Fruit fly (Drosophila melanogaster): Measurements from ENCODE around the gene Cpr72Eb.

Cpr72Eb gene

dm6 chr3L:16328207-16328891, 36.4 kb upstream of the Cpr72Eb start, which contains the start of gene CG13058 (continued):
- TF ChIP-seq chif (GFP tag; optimal IDR thresholded peaks at IDR 0.05) (peak; percentile 36 to 44), CG12769 (tag; optimal IDR thresholded peaks at IDR 0.05) (peak; percentile 84), CG14014 (GFP tag; IDR thresholded peaks at IDR 0.05) (peak; percentile 82), crol (GFP tag; IDR thresholded peaks at IDR 0.05) (peak; percentile 69), bigmax (GFP tag; optimal IDR thresholded peaks at IDR 0.05) (no peak), CG11696 (GFP tag; IDR thresholded peaks at IDR 0.05) (no peak), CTCF (GFP tag; optimal IDR thresholded peaks at IDR 0.05) (no peak), bcd (GFP tag; optimal IDR thresholded peaks at IDR 0.05) (peak; percentile 37), Dll (GFP tag; IDR thresholded peaks at IDR 0.05; ENCODE audit: partially characterized antibody) (no peak), Usf (GFP tag; optimal IDR thresholded peaks at IDR 0.05) (peak; percentile 12), nmo (GFP tag; optimal IDR thresholded peaks at IDR 0.05) (peak; percentile 30), wdn (GFP tag; IDR thresholded peaks at IDR 0.05) (0 out of 2 replicates have a peak, but pooled peaks have one; percentile 60), gsb-n (tag; optimal IDR thresholded peaks at IDR 0.05) (no peak), fd96Cb (tag; optimal IDR thresholded peaks at IDR 0.05) (peak; percentile 60), Xbp1 (GFP tag; optimal IDR thresholded peaks at IDR 0.05) (peak; percentile 60), sens-2 (GFP tag; IDR thresholded peaks at IDR 0.05) (peak; percentile 52), CG12104 (GFP tag; optimal IDR thresholded peaks at IDR 0.05) (no peak), CG30020 (tag; optimal IDR thresholded peaks at IDR 0.05) (no peak), CG14667 (GFP tag; IDR thresholded peaks at IDR 0.05) (0 out of 2 replicates have a peak, but pooled peaks have one; percentile 22), wor (GFP tag; IDR thresholded peaks at IDR 0.05) (peak; percentile 41; the same call in 1 of the 2 replicates), Hand (GFP tag; optimal IDR thresholded peaks at IDR 0.05) (peak; percentile 3), Six4 (GFP tag; optimal IDR thresholded peaks at IDR 0.05) (no peak), Sox100B (GFP tag; optimal IDR thresholded peaks at IDR 0.05) (peak; percentile 53), zen2 (GFP tag; IDR thresholded peaks at IDR 0.05; ENCODE audit: partially characterized antibody) (no peak), TFAM (GFP tag; optimal IDR thresholded peaks at IDR 0.05) (no peak), tin (GFP tag; optimal IDR thresholded peaks at IDR 0.05) (peak; percentile 25), onecut (GFP tag; IDR thresholded peaks at IDR 0.05) (peak; percentile 30; the same call in 1 of the 2 replicates), Drgx (GFP tag; IDR thresholded peaks at IDR 0.05) (peak; percentile 65), CG9215 (GFP tag; IDR thresholded peaks at IDR 0.05) (peak; percentile 18; the same call in 1 of the 2 replicates), Poxn (GFP tag; IDR thresholded peaks at IDR 0.05) (no peak), CG6765 (GFP tag; optimal IDR thresholded peaks at IDR 0.05) (no peak), chinmo (GFP tag; IDR thresholded peaks at IDR 0.05; ENCODE audit: partially characterized antibody) (no peak), Hsf (GFP tag; optimal IDR thresholded peaks at IDR 0.05) (peak; percentile 57), CG5953 (GFP tag; IDR thresholded peaks at IDR 0.05) (no peak)

- TF ChIP-seq exex (tag; optimal IDR thresholded peaks at IDR 0.05) (no peak), nau (GFP tag; optimal IDR thresholded peaks at IDR 0.05) (no peak), PHDP (tag; optimal IDR thresholded peaks at IDR 0.05) (no peak), sob (GFP tag; IDR thresholded peaks at IDR 0.05) (no peak), lmd (GFP tag; IDR thresholded peaks at IDR 0.05) (no peak), CG14965 (GFP tag; optimal IDR thresholded peaks at IDR 0.05; ENCODE audit: borderline replicate concordance) (no peak), CG10366 (GFP tag; IDR thresholded peaks at IDR 0.05) (no peak), CG1792 (GFP tag; optimal IDR thresholded peaks at IDR 0.05) (no peak), Nf-YC (tag; optimal IDR thresholded peaks at IDR 0.05) (no peak), CG4820 (GFP tag; optimal IDR thresholded peaks at IDR 0.05) (no peak)
Observed at dm6 chr3L:16329495-16329894, 35.2 kb upstream of the Cpr72Eb start, which contains the start of gene CG33061. TSS of gene CG33061 (plus strand) at chr3L:16329795.
